Fruit fly (Drosophila melanogaster): ENCODE results near the gene CG14650.

The CG14650 gene

DNA sequence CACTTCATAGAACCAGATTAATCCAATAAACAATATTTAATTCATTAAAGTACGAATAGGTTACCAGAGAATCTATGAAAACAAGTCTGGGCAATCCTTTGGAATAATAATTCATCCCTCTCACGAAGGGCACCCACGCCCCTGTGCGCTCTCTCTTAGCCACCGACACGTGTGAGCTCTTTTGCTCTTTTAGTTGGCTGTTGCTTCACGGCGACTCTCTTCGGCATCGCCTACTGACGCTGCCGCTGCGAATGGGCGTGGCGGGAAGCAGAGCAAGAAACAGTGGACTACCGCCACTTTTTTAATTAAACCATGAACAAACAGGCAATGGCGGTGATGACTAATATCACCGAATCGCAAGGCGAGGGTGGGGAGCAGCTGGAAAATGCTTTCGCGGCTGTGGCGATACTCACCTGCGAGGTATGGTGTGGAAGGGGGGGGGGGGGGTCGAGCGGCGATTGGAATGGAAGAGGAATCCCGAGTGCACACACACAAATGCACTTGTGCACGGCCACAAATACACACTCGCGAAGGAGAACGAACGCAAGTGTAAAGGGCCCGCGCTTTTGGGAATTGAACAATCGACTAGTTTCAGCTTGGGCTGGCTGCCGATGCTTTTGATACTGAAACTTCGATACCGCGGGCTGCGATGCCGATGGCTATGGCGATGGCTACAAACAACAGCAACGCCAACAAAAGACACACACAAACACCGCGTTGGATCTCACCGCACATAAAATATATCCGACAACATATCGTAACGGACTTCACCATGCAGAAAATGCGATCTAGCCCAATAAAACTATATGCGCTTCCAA is 41.2 kb downstream of the CG14650 start (continued):
- TF ChIP-seq CG11902 (GFP tag; optimal IDR thresholded peaks at IDR 0.05) (peak; percentile 76), acj6 (GFP tag; optimal IDR thresholded peaks at IDR 0.05) (peak; percentile 89), esn (GFP tag; optimal IDR thresholded peaks at IDR 0.05) (peak; percentile 95), Eip75B (GFP tag; optimal IDR thresholded peaks at IDR 0.05) (peak; percentile 90), CG6163 (GFP tag; IDR thresholded peaks at IDR 0.05) (peak; percentile 92), CG6854 (GFP tag; optimal IDR thresholded peaks at IDR 0.05) (no peak), CG16779 (tag; optimal IDR thresholded peaks at IDR 0.05) (peak; percentile 53), CG8319 (GFP tag; optimal IDR thresholded peaks at IDR 0.05) (peak; percentile 81), Smox (GFP tag; optimal IDR thresholded peaks at IDR 0.05) (peak; percentile 91), CG6276 (GFP tag; optimal IDR thresholded peaks at IDR 0.05) (peak; percentile 64), spab (GFP tag; optimal IDR thresholded peaks at IDR 0.05) (peak; percentile 56), CG11294 (GFP tag; IDR thresholded peaks at IDR 0.05) (peak; percentile 51), CG8632 (GFP tag; optimal IDR thresholded peaks at IDR 0.05) (peak; percentile 81), Ets96B (tag; optimal IDR thresholded peaks at IDR 0.05) (peak; percentile 73), CG3032 (tag; optimal IDR thresholded peaks at IDR 0.05) (peak; percentile 67), CG31627 (GFP tag; optimal IDR thresholded peaks at IDR 0.05) (peak; percentile 89), Hr4 (GFP tag; optimal IDR thresholded peaks at IDR 0.05) (peak; percentile 82), dsx (GFP tag; optimal IDR thresholded peaks at IDR 0.05; ENCODE audit: poor library complexity, severe bottlenecking) (peak; percentile 43), net (GFP tag; optimal IDR thresholded peaks at IDR 0.05) (peak; percentile 87), CG1621 (tag; optimal IDR thresholded peaks at IDR 0.05) (peak; percentile 67), Gug (GFP tag; IDR thresholded peaks at IDR 0.05) (peak; percentile 64), achi (GFP tag; optimal IDR thresholded peaks at IDR 0.05) (peak; percentile 89), cyc (GFP tag; optimal IDR thresholded peaks at IDR 0.05) (peak; percentile 90), CG9139 (GFP tag; optimal IDR thresholded peaks at IDR 0.05) (peak; percentile 38), svp (GFP tag) (peak; percentile 95), Hr38 (GFP tag; optimal IDR thresholded peaks at IDR 0.05) (no peak), Hr39 (GFP tag; optimal IDR thresholded peaks at IDR 0.05) (peak; percentile 91), Met (GFP tag; optimal IDR thresholded peaks at IDR 0.05) (peak; percentile 92), Sox14 (GFP tag; optimal IDR thresholded peaks at IDR 0.05) (peak; percentile 87), salr (GFP tag; optimal IDR thresholded peaks at IDR 0.05) (peak; percentile 57 to 78), CG15336 (GFP tag; IDR thresholded peaks at IDR 0.05) (peak; percentile 78), fd85E (GFP tag; optimal IDR thresholded peaks at IDR 0.05) (peak; percentile 83)

DNA sequence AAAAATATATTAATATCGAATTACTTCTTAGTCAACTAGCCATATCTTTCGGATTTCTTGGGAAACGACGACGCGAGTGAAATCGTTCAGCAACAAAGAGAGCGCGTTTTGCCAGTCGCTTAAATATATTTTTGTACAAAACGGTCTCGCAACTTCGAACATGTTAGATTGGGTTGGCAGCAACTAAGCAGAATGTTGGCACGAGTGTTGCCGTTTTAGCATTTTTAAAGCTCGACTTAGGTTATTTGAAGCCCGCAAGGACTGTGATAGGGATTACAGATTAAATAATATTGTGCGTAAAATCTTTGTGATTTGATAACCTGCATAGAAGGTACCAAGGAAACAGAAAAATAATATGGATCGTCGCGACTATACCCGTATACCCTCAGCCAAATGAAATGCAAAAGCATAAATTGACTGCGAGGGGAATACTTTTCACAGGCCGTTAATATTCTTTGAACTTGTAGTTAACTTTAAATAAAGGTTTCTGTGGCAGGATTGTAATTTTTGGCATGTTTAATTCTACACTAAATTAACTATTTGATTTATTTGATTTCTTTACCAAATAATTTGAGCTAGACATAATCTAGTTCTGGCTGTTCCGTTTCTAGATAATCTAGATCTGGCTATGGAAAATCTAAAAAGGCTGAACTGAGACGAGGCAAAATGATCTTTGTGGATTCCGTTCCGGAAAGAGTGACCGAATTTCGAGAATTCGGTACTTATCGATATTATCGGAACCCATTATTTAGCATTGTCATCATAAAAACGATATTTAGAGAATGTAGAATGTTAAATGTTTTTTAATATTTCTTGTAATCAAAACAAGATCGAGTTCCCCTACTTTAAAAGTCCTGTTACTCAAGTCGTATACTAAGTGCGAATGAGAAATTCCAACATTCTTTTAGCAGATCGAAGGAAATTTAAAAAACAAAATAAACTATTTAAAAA is 42.1 kb downstream of the CG14650 start, which contains the start of gene CG31523:
TSS of gene CG31523 (minus strand) at position 170 of the 951 bp plus-strand sequence.
- TF ChIP-seq Sox15 (GFP tag; optimal IDR thresholded peaks at IDR 0.05) (no peak), esn (GFP tag; optimal IDR thresholded peaks at IDR 0.05) (no peak), Eip78C (GFP tag) (peak; percentile 56), CG8119 (GFP tag; IDR thresholded peaks at IDR 0.05) (no peak), pdm3 (GFP tag; optimal IDR thresholded peaks at IDR 0.05) (no peak), Hr38 (GFP tag; optimal IDR thresholded peaks at IDR 0.05) (no peak), Blimp-1 (GFP tag; optimal IDR thresholded peaks at IDR 0.05) (no peak), CG34406 (GFP tag; optimal IDR thresholded peaks at IDR 0.05) (no peak)
